Worm (Caenorhabditis elegans): ENCODE data around the gene F21D5.9.

- TF ChIP-seq gmeb-2 (tag; optimal IDR thresholded peaks at IDR 0.05) (no peak), elt-2 (tag; optimal IDR thresholded peaks at IDR 0.05) (no peak), lim-6 (tag; optimal IDR thresholded peaks at IDR 0.05) (no peak)
These were observed 37.3 kb upstream of the F21D5.9 start, which contains the start of gene pole-2 for ce11 chrIV:8686510-8686909.
